Worm (Caenorhabditis elegans) whole organism, L2 larva: Measurements from ENCODE around the gene ikke-1.

Experiments
- lin-39 ChIP-seq: fragments of 150-350 bp; optimal IDR thresholded peaks from 2 replicates; lab custom pipeline; 2014; ENCODE audit warnings: missing biosample characterization, missing genetic modification reagents, missing genetic modification characterization
- skn-1 ChIP-seq: sonication (generic microtip); optimal IDR thresholded peaks from 2 replicates; lab custom pipeline; 2017; ENCODE audit warnings: missing biosample characterization, missing genetic modification characterization
- ztf-11 ChIP-seq: sonication (generic microtip); optimal IDR thresholded peaks from 2 replicates; lab custom pipeline; 2017; ENCODE audit warnings: missing biosample characterization, missing genetic modification characterization

DNA sequence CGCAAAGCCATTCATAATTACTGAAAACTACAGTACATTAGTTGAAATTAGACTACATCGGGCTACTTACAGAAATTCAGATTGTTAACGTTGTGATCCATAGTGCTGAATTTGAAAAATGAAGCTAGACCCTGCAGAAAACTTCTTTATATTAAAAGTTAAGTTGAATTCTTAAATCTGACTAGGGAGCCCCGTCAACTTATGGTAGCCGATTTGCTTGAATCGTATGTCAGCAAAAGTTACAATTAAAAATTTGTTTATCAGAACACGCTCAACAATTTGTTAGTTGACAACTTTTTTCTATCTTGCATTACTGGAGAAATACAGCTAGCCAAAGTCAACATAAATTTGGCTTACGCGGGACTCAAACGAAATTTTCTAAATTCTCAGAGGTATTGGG lies 28.0 kb downstream of the ikke-1 start, which contains the start of gene F59B2.14:
- TF ChIP-seq ztf-11 (no peak), skn-1 (tag; lab: Kevin White, UChicago) (no peak), lin-39 (tag; lab: Kevin White, UChicago) (no peak)
